Fruit fly (Drosophila melanogaster): ENCODE results near the gene Ir75a.

The Ir75a gene

DNA sequence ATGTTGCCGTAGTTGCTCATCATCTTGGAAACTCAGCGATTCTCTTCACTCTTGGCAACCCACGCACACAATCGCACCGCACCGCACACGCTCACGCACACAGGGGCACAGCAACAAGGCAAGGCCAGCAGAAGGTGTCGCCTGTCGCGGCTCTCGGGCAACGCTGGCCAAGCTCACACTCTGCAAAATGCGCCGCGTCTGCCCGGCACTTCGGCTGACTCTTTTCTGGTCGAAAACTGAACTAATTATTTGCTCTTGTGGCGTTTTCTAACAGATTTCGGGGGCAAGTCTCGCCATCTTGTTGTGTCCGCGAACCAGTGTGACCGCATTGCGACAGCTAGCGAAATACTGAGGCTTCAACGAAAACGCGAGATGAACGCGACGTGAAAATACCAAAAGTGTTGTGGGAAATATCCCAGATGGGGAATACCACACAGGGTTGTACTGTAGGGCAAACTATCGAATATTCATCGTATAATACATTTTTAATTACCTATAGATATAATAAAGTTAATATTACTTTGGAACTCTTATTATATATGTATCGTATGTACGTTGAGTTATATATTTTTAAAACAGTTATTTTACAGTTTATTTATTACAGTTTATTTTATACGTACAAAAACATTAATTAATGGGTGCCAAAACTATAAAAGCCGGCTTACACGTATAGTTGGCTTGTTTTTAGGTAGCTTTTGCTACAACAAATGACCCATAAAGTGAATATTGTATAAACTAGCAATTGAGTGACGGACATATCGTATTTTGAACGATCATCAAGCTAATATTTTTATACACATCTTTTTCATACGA lies 28.7 kb upstream of the Ir75a start, which contains the start of the genes MED19 and CG7430 (continued):
- TF ChIP-seq CG10267 (tag; optimal IDR thresholded peaks at IDR 0.05) (peak; percentile 21), CG3838 (GFP tag; optimal IDR thresholded peaks at IDR 0.05) (no peak), stwl (tag; optimal IDR thresholded peaks at IDR 0.05) (peak; percentile 36), CG4282 (GFP tag; optimal IDR thresholded peaks at IDR 0.05) (peak; percentile 15), Fer1 (GFP tag; optimal IDR thresholded peaks at IDR 0.05) (peak; percentile 70), cg (GFP tag; optimal IDR thresholded peaks at IDR 0.05) (peak; percentile 95), CG9797 (GFP tag; optimal IDR thresholded peaks at IDR 0.05) (peak; percentile 88), CG9876 (GFP tag; optimal IDR thresholded peaks at IDR 0.05) (no peak), BEAF-32 (GFP tag; optimal IDR thresholded peaks at IDR 0.05) (peak; percentile 80), ind (GFP tag; optimal IDR thresholded peaks at IDR 0.05) (no peak), CG33213 (GFP tag; optimal IDR thresholded peaks at IDR 0.05) (peak; percentile 45), fu2 (GFP tag; optimal IDR thresholded peaks at IDR 0.05) (no peak), sob (GFP tag; IDR thresholded peaks at IDR 0.05) (peak; percentile 55; the same call in 1 of the 2 replicates), abd-A (tag; optimal IDR thresholded peaks at IDR 0.05) (no peak), Xrp1 (GFP tag; IDR thresholded peaks at IDR 0.05) (no peak), mld (GFP tag; IDR thresholded peaks at IDR 0.05; ENCODE audit: partially characterized antibody) (0 out of 3 replicates have a peak, but pooled peaks have one; percentile 50), CG18599 (GFP tag; optimal IDR thresholded peaks at IDR 0.05) (no peak), gcm (GFP tag; optimal IDR thresholded peaks at IDR 0.05) (peak; percentile 20), Ptx1 (GFP tag; IDR thresholded peaks at IDR 0.05) (peak; percentile 17; the same call in 1 of the 2 replicates), CG8944 (GFP tag; optimal IDR thresholded peaks at IDR 0.05) (no peak), E2f1 (GFP tag; IDR thresholded peaks at IDR 0.05) (no peak), Trl (optimal IDR thresholded peaks at IDR 0.05) (peak in 1 of 2 experiments; percentile 26), Trl (GFP tag; optimal IDR thresholded peaks at IDR 0.05) (no peak), CG3995 (GFP tag; optimal IDR thresholded peaks at IDR 0.05) (no peak), CG7987 (GFP tag; optimal IDR thresholded peaks at IDR 0.05) (peak; percentile 45), wek (GFP tag; optimal IDR thresholded peaks at IDR 0.05) (peak; percentile 16), nerfin-1 (tag; optimal IDR thresholded peaks at IDR 0.05) (peak; percentile 32), tin (GFP tag; optimal IDR thresholded peaks at IDR 0.05) (no peak), HLH54F (GFP tag; optimal IDR thresholded peaks at IDR 0.05) (no peak), CG4360 (GFP tag; IDR thresholded peaks at IDR 0.05) (peak; percentile 28), CG7839 (tag; optimal IDR thresholded peaks at IDR 0.05) (no peak), CG1024 (GFP tag; IDR thresholded peaks at IDR 0.05) (no peak), Hmr (GFP tag; optimal IDR thresholded peaks at IDR 0.05) (peak; percentile 45), CG6813 (GFP tag; optimal IDR thresholded peaks at IDR 0.05) (no peak)

DNA sequence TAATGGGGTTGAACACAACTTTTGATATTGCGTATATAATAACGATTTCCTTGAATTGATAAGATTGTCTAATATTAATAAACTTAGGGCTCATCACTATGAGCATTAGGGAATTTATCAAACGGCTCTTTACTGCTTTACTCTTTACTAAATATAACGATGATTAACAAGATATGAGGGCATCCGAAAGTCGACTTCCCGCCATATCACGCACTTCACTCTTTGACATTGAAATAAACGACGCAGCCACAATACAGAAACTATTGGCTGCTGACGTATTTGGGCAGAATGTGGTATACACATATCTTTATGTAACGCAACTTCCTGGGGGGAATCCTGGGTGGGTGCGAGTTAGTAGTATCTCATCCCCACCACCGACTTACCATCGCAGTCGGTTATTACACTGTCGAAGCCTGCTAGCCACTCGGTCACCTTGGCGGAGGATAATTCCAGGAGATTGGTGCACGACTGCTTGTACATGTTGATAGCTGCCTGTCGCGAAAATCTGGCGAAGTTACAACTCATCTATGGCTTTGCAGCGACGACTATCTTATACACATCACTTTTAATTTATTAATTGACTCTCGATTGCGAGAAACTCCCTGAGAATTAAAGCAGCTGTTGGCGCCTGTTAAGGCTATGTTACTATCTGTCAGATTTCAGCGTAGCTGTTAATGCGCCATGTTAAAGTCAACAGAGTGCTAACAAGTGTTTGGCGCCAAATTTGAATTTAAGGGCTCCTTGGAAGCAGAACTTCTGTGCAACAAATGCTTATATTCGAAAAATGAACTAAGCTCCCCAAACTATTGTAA lies 25.4 kb upstream of the Ir75a start, which contains the start of gene CG5567:
CG5567 (minus strand) TSS at position 653 of the 812 bp plus-strand sequence.
- TF ChIP-seq Fer3 (tag; optimal IDR thresholded peaks at IDR 0.05) (peak; percentile 30), CG12769 (tag; optimal IDR thresholded peaks at IDR 0.05) (peak; percentile 17), rib (GFP tag; IDR thresholded peaks at IDR 0.05) (0 out of 2 replicates have a peak, but pooled peaks have one; percentile 21), pan (optimal IDR thresholded peaks at IDR 0.05) (no peak), pan (GFP tag; optimal IDR thresholded peaks at IDR 0.05 in 1 of 2, IDR thresholded peaks at IDR 0.05 in 1 of 2) (peak in 1 of 2 experiments; percentile 45), BtbVII (GFP tag; optimal IDR thresholded peaks at IDR 0.05) (no peak), sd (tag; optimal IDR thresholded peaks at IDR 0.05) (peak; percentile 75), Hr51 (GFP tag; optimal IDR thresholded peaks at IDR 0.05) (peak in 1 of 2 experiments; percentile 10), Sry-β (GFP tag; optimal IDR thresholded peaks at IDR 0.05) (no peak), CG13287 (GFP tag; IDR thresholded peaks at IDR 0.05; ENCODE audit: partially characterized antibody) (peak; percentile 26; the same call in 1 of the 2 replicates), Atf6 (GFP tag; IDR thresholded peaks at IDR 0.05) (0 out of 2 replicates have a peak, but pooled peaks have one; percentile 25), row (GFP tag; IDR thresholded peaks at IDR 0.05) (peak; percentile 87), Tbp (GFP tag; optimal IDR thresholded peaks at IDR 0.05) (no peak), CG15601 (tag; optimal IDR thresholded peaks at IDR 0.05) (no peak)

All from whole organism, embryonic.